Worm (Caenorhabditis elegans): Measurements from ENCODE around the gene F59E12.9.

ce11 chrII:5638059-5638458, 8.8 kb downstream of the F59E12.9 start, which contains the start of gene F59E12.3:
- TF ChIP-seq F37D6.2 (tag; optimal IDR thresholded peaks at IDR 0.05) (no peak), Y75B8A.6 (GFP tag; IDR thresholded peaks at IDR 0.05) (no peak), unc-39 (tag; optimal IDR thresholded peaks at IDR 0.05) (no peak), hlh-11 (tag; optimal IDR thresholded peaks at IDR 0.05) (no peak), mxl-2 (GFP tag; conservative IDR thresholded peaks at IDR 0.05) (no peak), ztf-11 (tag; optimal IDR thresholded peaks at IDR 0.05) (no peak), ceh-82 (tag; optimal IDR thresholded peaks at IDR 0.05) (no peak), snpc-4 (tag; optimal IDR thresholded peaks at IDR 0.05) (no peak), lim-7 (GFP tag; IDR thresholded peaks at IDR 0.05) (no peak), mdt-29 (GFP tag; IDR thresholded peaks at IDR 0.05) (no peak), R02D3.7 (tag; optimal IDR thresholded peaks at IDR 0.05) (no peak), sdz-12 (GFP tag; optimal IDR thresholded peaks at IDR 0.05) (no peak)

Data from whole organism, L4 larva.